Fruit fly (Drosophila melanogaster): ENCODE results near the gene MFS10.

MFS10 gene

DNA sequence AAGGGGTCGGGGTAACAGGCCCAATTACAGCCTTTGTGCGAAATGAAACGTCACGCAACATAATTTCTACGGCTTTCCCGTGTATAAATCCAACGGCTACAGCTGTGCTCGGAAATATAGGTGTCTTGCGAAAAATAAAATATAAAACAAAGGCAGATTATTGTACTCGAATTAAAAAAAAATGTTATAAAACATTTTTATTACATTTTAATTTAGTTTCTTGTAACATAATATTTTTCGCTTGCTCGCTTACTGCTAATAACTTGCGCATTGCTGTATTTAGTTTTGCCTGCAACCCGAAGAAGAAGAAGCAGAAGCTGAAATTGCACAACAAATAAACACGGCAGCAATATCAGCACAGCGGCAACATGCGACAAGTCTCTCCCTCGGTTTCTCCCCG lies 14.3 kb downstream of the MFS10 start (continued):
- no peak for TF ChIP-seq lbe (GFP tag; optimal IDR thresholded peaks at IDR 0.05)
- TF ChIP-seq esg (GFP tag; conservative IDR thresholded peaks at IDR 0.05), result peak; percentile 43; the same call in 1 of the 2 replicates
- no peak for TF ChIP-seq fru (optimal IDR thresholded peaks at IDR 0.05)
- no peak for TF ChIP-seq CG1233 (GFP tag; optimal IDR thresholded peaks at IDR 0.05)
- TF ChIP-seq bbx (GFP tag; IDR thresholded peaks at IDR 0.05; ENCODE audit: partially characterized antibody), result no peak
- peak in 1 of 2 experiments; percentile 78 for TF ChIP-seq Hr51 (GFP tag; optimal IDR thresholded peaks at IDR 0.05)

DNA sequence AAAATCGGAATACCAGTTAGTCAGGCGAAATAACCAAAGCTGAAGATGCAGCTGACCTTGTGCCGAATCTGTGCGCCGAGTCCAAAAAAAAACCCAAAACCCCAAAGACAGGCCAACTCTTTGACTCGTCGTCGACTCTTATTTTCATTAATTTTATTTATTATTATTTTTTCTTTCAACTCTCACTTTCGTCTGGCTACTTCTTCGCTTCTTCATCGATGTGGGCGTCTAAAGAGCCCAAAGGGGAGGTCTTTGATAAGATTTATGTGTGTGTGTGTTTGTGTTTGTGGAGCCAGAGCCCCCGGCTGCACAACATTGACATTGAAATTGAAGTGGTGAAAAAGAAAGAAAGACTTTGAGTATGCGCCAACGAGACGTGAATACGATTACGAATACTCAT lies 17.0 kb downstream of the MFS10 start:
- no peak for TF ChIP-seq CG11247 (GFP tag; IDR thresholded peaks at IDR 0.05)
- TF ChIP-seq fd64A (GFP tag; optimal IDR thresholded peaks at IDR 0.05), result no peak
- no peak for TF ChIP-seq sna (GFP tag; IDR thresholded peaks at IDR 0.05; ENCODE audit: partially characterized antibody)
- no peak for TF ChIP-seq CG11696 (GFP tag; IDR thresholded peaks at IDR 0.05)
- no peak for TF ChIP-seq E2f2 (GFP tag; IDR thresholded peaks at IDR 0.05)
- no peak for TF ChIP-seq Dfd (GFP tag; optimal IDR thresholded peaks at IDR 0.05)
- no peak for TF ChIP-seq CG34376 (GFP tag; optimal IDR thresholded peaks at IDR 0.05)
- 0 out of 3 replicates have a peak, but pooled peaks have one; percentile 2 for TF ChIP-seq tgo (GFP tag; IDR thresholded peaks at IDR 0.05)
- peak; percentile 87 for TF ChIP-seq Blimp-1 (GFP tag; optimal IDR thresholded peaks at IDR 0.05)

dm6 chrX:13149083-13149482 lies 20.3 kb downstream of the MFS10 start:
- peak; percentile 11 for TF ChIP-seq nom (GFP tag; optimal IDR thresholded peaks at IDR 0.05)
- TF ChIP-seq CG14965 (GFP tag; optimal IDR thresholded peaks at IDR 0.05; ENCODE audit: borderline replicate concordance), result no peak
- TF ChIP-seq Drgx (GFP tag; IDR thresholded peaks at IDR 0.05), result peak; percentile 24; the same call in 1 of the 2 replicates

DNA sequence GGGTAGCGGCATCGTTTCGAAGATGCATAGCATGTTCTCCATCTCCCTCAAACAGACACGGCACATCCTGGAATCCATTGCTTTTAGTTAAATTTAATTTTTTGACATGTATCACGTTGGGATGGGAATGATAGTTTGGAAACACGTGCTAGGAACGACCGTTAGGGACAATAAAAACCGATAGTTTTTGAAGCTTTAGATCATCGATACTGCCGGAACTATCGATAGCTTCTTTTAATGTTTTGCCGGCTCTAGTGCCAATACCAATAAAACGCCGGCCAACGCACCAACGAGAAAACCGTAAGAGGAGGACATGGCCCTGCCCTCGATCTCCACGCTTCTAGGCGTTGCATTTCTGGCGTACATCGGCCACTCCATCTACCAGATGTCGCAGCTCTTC lies 26.0 kb downstream of the MFS10 start, which contains the start of the genes CG4318 and CG4332:
Gene CG4318, minus strand, starts transcription at position 142 of the 400 bp plus-strand sequence.
Gene CG4332, plus strand, starts transcription at position 256 of the 400 bp plus-strand sequence.
- peak; percentile 87 for TF ChIP-seq Scr (GFP tag; IDR thresholded peaks at IDR 0.05; ENCODE audit: partially characterized antibody)
- peak; percentile 84 for TF ChIP-seq CG42726 (GFP tag; IDR thresholded peaks at IDR 0.05; ENCODE audit: partially characterized antibody)
- no peak for TF ChIP-seq CG32767 (GFP tag; IDR thresholded peaks at IDR 0.05)
- peak; percentile 4 for TF ChIP-seq CoRest (tag; optimal IDR thresholded peaks at IDR 0.05)
- TF ChIP-seq CG12155 (GFP tag; optimal IDR thresholded peaks at IDR 0.05), result no peak
- peak; percentile 6; the same call in 1 of the 2 replicates for TF ChIP-seq ara (GFP tag; IDR thresholded peaks at IDR 0.05)
- no peak for TF ChIP-seq jigr1 (GFP tag; IDR thresholded peaks at IDR 0.05)
- TF ChIP-seq Deaf1 (tag; optimal IDR thresholded peaks at IDR 0.05), result no peak
- no peak for TF ChIP-seq pros (GFP tag; optimal IDR thresholded peaks at IDR 0.05)
- peak; percentile 84 for TF ChIP-seq knrl (GFP tag; IDR thresholded peaks at IDR 0.05; ENCODE audit: partially characterized antibody)
- TF ChIP-seq Rfx (GFP tag; IDR thresholded peaks at IDR 0.05), result peak; percentile 38; the same call in 1 of the 2 replicates
- no peak for TF ChIP-seq CG10209 (GFP tag; optimal IDR thresholded peaks at IDR 0.05)
- TF ChIP-seq CG4424 (GFP tag; optimal IDR thresholded peaks at IDR 0.05), result no peak
- 0 out of 2 replicates have a peak, but pooled peaks have one; percentile 14 for TF ChIP-seq slbo (GFP tag; IDR thresholded peaks at IDR 0.05)
- TF ChIP-seq CG34376 (GFP tag; optimal IDR thresholded peaks at IDR 0.05), result no peak
- peak; percentile 59; the same call in 1 of the 2 replicates for TF ChIP-seq CG2129 (GFP tag; IDR thresholded peaks at IDR 0.05; ENCODE audit: partially characterized antibody)
- peak; percentile 92 for TF ChIP-seq Bgb (GFP tag; IDR thresholded peaks at IDR 0.05; ENCODE audit: partially characterized antibody)
- TF ChIP-seq CG10654 (GFP tag; optimal IDR thresholded peaks at IDR 0.05), result no peak
- TF ChIP-seq ato (GFP tag; IDR thresholded peaks at IDR 0.05; ENCODE audit: partially characterized antibody), result peak; percentile 79
- no peak for TF ChIP-seq CG10462 (GFP tag; optimal IDR thresholded peaks at IDR 0.05)
- no peak for TF ChIP-seq kay (GFP tag; optimal IDR thresholded peaks at IDR 0.05)
- peak; percentile 49; the same call in 2 of the 3 replicates for TF ChIP-seq row (GFP tag; IDR thresholded peaks at IDR 0.05)
- peak; percentile 87 for TF ChIP-seq MBD-R2 (GFP tag; IDR thresholded peaks at IDR 0.05)
- peak; percentile 41 for TF ChIP-seq CG2116 (GFP tag; optimal IDR thresholded peaks at IDR 0.05)
- TF ChIP-seq Ssrp (tag; optimal IDR thresholded peaks at IDR 0.05), result no peak
- no peak for TF ChIP-seq CG7839 (tag; optimal IDR thresholded peaks at IDR 0.05)
- TF ChIP-seq bbx (GFP tag; IDR thresholded peaks at IDR 0.05; ENCODE audit: partially characterized antibody), result peak; percentile 94
- TF ChIP-seq CG2889 (GFP tag; IDR thresholded peaks at IDR 0.05), result no peak
- no peak for TF ChIP-seq CG11085 (GFP tag; IDR thresholded peaks at IDR 0.05)

Data from whole organism, embryonic.